Fruit fly (Drosophila melanogaster): ENCODE results near the gene CG7542.
A peak's percentile ranks its signal among the peaks of the same experiment; 100 is the strongest.

The CG7542 gene

DNA sequence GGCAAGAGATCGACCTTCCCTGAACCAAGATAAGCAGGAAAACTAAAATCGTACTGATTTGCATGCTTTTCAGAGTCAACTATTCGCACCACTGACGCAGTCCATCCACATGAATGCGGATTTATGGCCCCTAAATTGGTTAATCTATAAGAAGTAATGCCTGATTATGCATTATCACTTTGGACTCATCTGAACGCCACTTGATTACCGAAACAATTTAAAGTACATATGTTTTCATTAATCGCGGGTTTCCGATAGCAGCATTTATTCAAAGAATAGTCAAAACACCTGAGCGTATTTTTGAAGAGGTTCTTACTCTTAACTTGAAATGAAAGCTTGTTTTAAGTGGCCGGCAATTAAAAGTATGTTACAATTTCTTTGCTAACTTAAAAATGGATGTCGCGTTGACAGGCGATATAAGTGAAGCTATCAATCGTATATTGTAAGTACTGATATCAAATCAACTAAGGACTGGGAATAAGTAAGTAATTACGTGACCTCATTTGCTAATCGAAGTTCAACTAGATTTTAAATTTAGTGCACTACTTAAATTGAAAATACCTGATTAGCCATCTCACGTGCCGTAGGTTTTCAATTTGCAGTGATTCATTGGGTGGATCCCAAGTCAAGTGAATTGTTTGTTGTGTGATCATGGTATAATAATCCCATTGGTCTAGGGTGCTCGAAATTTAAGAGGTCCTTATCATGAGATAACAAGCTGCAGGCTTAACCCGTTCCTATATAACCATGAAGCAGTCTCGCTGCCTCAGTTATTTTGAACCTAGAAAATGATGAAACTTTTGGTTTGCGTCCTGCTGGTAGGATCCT is at the start of gene CG7542, which contains the start of gene Jon74E:
Gene CG7542 (plus strand): TSS at position 778 of the 828 bp plus-strand sequence.
Gene Jon74E (minus strand): TSS at position 79 of the 828 bp plus-strand sequence.
- no peak for TF ChIP-seq topi (GFP tag; optimal IDR thresholded peaks at IDR 0.05)
- peak; percentile 54 for TF ChIP-seq vri (GFP tag; optimal IDR thresholded peaks at IDR 0.05)

DNA sequence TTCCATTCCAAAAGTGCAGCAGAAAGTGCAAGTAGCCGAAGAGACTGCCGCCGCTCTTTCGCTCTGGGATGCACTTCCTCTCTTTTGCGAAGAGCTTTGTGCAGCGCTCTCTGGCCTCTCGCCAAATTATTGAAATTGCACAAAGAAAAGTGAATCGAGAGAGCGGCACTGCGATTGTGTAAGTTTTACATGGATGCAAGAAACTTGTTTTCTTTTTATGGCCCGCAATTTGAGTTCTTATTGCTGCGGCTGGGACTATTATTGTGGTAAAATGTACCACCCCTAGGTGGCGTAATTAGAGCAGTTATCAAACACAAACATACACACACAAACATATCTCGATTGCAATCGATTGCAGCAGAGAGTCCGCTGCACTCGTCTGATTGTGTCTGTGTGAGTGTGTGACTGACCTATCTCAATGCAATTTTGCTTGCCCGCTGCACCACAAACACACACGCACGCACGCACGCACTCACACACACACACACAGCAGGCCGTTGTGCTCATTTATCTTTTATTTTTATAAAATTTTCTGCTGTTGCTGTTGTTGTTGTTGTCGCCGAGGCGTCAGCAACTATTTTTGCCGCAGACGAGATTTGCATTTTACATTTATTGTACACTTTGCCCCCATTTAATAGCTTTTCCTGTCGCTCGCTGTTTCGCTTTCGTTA is 49.2 kb upstream of the CG7542 start:
- TF ChIP-seq CG6854 (GFP tag; optimal IDR thresholded peaks at IDR 0.05) (no peak), CG31627 (GFP tag; optimal IDR thresholded peaks at IDR 0.05) (no peak), topi (GFP tag; optimal IDR thresholded peaks at IDR 0.05) (no peak), pdm3 (GFP tag; optimal IDR thresholded peaks at IDR 0.05) (peak; percentile 2), Hr38 (GFP tag; optimal IDR thresholded peaks at IDR 0.05) (no peak), Eip78C (GFP tag) (peak; percentile 77), acj6 (GFP tag; optimal IDR thresholded peaks at IDR 0.05) (no peak), CG11762 (GFP tag; optimal IDR thresholded peaks at IDR 0.05; ENCODE audit: insufficient read depth) (no peak), Met (GFP tag; optimal IDR thresholded peaks at IDR 0.05) (no peak), net (GFP tag; optimal IDR thresholded peaks at IDR 0.05) (no peak), CG6808 (GFP tag; optimal IDR thresholded peaks at IDR 0.05) (peak; percentile 48), spab (GFP tag; optimal IDR thresholded peaks at IDR 0.05) (no peak), dsx (GFP tag; optimal IDR thresholded peaks at IDR 0.05; ENCODE audit: poor library complexity, severe bottlenecking) (peak; percentile 39), CG6163 (GFP tag; IDR thresholded peaks at IDR 0.05) (peak; percentile 61; the same call in 2 of the 3 replicates), Ets21C (GFP tag; optimal IDR thresholded peaks at IDR 0.05) (no peak), ss (GFP tag; optimal IDR thresholded peaks at IDR 0.05) (peak; percentile 67 to 84), Ets96B (tag; optimal IDR thresholded peaks at IDR 0.05) (no peak), CG32006 (GFP tag; optimal IDR thresholded peaks at IDR 0.05) (peak; percentile 18), Blimp-1 (GFP tag; optimal IDR thresholded peaks at IDR 0.05) (peak; percentile 84), dac (GFP tag; optimal IDR thresholded peaks at IDR 0.05) (no peak), Smox (GFP tag; optimal IDR thresholded peaks at IDR 0.05) (no peak), Eip75B (GFP tag; optimal IDR thresholded peaks at IDR 0.05) (peak; percentile 18), fd59A (GFP tag; optimal IDR thresholded peaks at IDR 0.05) (no peak), CG8632 (GFP tag; optimal IDR thresholded peaks at IDR 0.05) (no peak), CG11902 (GFP tag; optimal IDR thresholded peaks at IDR 0.05) (no peak), Hr39 (GFP tag; optimal IDR thresholded peaks at IDR 0.05) (no peak), salr (GFP tag; optimal IDR thresholded peaks at IDR 0.05) (no peak), Sox102F (GFP tag; optimal IDR thresholded peaks at IDR 0.05) (no peak), CG3032 (tag; optimal IDR thresholded peaks at IDR 0.05) (peak; percentile 16), fkh (GFP tag; optimal IDR thresholded peaks at IDR 0.05) (no peak), Lpt (GFP tag; optimal IDR thresholded peaks at IDR 0.05) (peak; percentile 73), svp (GFP tag) (peak; percentile 57), Hr4 (GFP tag; optimal IDR thresholded peaks at IDR 0.05) (no peak), CG3919 (GFP tag; optimal IDR thresholded peaks at IDR 0.05) (no peak), cyc (GFP tag; optimal IDR thresholded peaks at IDR 0.05) (no peak), CG11294 (GFP tag; IDR thresholded peaks at IDR 0.05) (no peak), eg (GFP tag; IDR thresholded peaks at IDR 0.05) (peak; percentile 69; the same call in 2 of the 3 replicates), Sox14 (GFP tag; optimal IDR thresholded peaks at IDR 0.05) (peak; percentile 60), achi (GFP tag; optimal IDR thresholded peaks at IDR 0.05) (no peak), CG4318 (GFP tag; optimal IDR thresholded peaks at IDR 0.05) (no peak), CG8119 (GFP tag; IDR thresholded peaks at IDR 0.05) (peak; percentile 36; the same call in 1 of the 3 replicates), CG15336 (GFP tag; IDR thresholded peaks at IDR 0.05) (peak; percentile 39), CG34406 (GFP tag; optimal IDR thresholded peaks at IDR 0.05) (no peak), CG7368 (GFP tag; optimal IDR thresholded peaks at IDR 0.05) (no peak), Sox15 (GFP tag; optimal IDR thresholded peaks at IDR 0.05) (no peak), lz (GFP tag; optimal IDR thresholded peaks at IDR 0.05) (no peak)
